Worm (Caenorhabditis elegans): ENCODE measurements around the gene ceh-79.

DNA sequence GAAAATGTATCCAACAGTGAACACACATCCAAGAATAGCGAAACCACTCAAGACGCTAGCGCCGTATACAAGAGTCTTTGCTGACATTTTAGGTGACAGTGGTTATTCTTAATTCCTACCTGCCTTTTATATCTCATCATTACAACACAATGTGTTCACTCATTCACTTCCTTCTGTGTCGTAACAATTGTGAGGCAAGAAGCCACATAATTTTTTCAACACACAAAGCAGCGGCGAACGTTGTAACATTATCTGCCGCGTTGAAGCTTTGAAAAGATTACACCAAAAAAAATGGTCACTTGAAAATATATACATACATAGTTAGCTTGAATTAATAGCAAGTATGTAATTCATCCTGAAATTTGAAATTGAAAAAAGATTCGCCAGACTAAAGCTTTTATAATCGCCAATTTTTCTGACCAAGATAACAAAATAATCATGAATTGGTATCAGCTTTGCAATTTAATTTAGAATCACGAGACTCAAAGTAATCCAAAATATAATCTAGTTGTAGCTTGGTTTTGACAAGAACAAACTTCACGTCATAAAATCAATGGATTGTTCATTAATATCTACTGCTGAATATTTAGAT lies 16.4 kb downstream of the ceh-79 start, which contains the start of the genes col-161 and srh-18:
- TF ChIP-seq ztf-11 (tag; optimal IDR thresholded peaks at IDR 0.05) (no peak), nhr-21 (tag; optimal IDR thresholded peaks at IDR 0.05) (no peak)
